Fruit fly (Drosophila melanogaster) whole organism, pupa: ENCODE measurements around the gene Idua.

Experiments
- CG10348 ChIP-seq: fragments of 200-800 bp; sonication (Bioruptor generic); IDR thresholded peaks from 2 replicates; pipeline ENCODE4 v1.3.6; 2022; ENCODE audit warnings: missing biosample characterization, missing genetic modification characterization
- CG12605 ChIP-seq: fragments of 200-800 bp; sonication (Bioruptor generic); IDR thresholded peaks from 2 replicates; pipeline ENCODE4 v1.3.6; 2022; ENCODE audit warnings: missing biosample characterization, missing genetic modification characterization
- CG13204 ChIP-seq: fragments of 200-800 bp; sonication (Bioruptor generic); optimal IDR thresholded peaks from 2 replicates; lab custom pipeline; 2018; ENCODE audit warnings: missing biosample characterization, mild to moderate bottlenecking, missing genetic modification characterization, moderate library complexity
- CG14655 ChIP-seq: fragments of 200-800 bp; sonication (Bioruptor generic); optimal IDR thresholded peaks from 3 replicates; lab custom pipeline; 2017; ENCODE audit warnings: mild to moderate bottlenecking, missing biosample characterization, missing genetic modification reagents, missing genetic modification characterization
- CG15710 ChIP-seq: fragments of 200-800 bp; sonication (Bioruptor generic); optimal IDR thresholded peaks from 2 replicates; lab custom pipeline; 2018; ENCODE audit warnings: missing biosample characterization, mild to moderate bottlenecking, missing genetic modification characterization, moderate library complexity
- CG17806 ChIP-seq: fragments of 200-800 bp; sonication (Bioruptor generic); optimal IDR thresholded peaks from 2 replicates; lab custom pipeline; 2018; ENCODE audit warnings: missing biosample characterization, mild to moderate bottlenecking, missing genetic modification characterization, moderate library complexity
- CG32121 ChIP-seq: fragments of 200-800 bp; sonication (Bioruptor generic); IDR thresholded peaks from 2 replicates; pipeline ENCODE4 v1.3.6; 2022; ENCODE audit warnings: missing biosample characterization, missing genetic modification characterization
- CG34367 ChIP-seq: fragments of 200-800 bp; sonication (Bioruptor generic); optimal IDR thresholded peaks from 2 replicates; lab custom pipeline; 2018; ENCODE audit warnings: missing biosample characterization, mild to moderate bottlenecking, missing genetic modification characterization
- CG4496 ChIP-seq: fragments of 200-800 bp; sonication (Bioruptor generic); IDR thresholded peaks from 3 replicates; pipeline ENCODE4 v1.3.6; 2022; ENCODE audit warnings: missing biosample characterization, missing genetic modification characterization
- CG8159 ChIP-seq: fragments of 200-800 bp; sonication (Bioruptor generic); optimal IDR thresholded peaks from 3 replicates; lab custom pipeline; 2018; ENCODE audit warnings: missing biosample characterization, mild to moderate bottlenecking, missing genetic modification characterization, moderate library complexity
- CG8301 ChIP-seq: fragments of 200-800 bp; sonication (Bioruptor generic); optimal IDR thresholded peaks from 2 replicates; lab custom pipeline; 2018; ENCODE audit warnings: missing biosample characterization, mild to moderate bottlenecking, missing genetic modification characterization
- CG9948 ChIP-seq: fragments of 200-800 bp; sonication (Bioruptor generic); optimal IDR thresholded peaks from 2 replicates; lab custom pipeline; 2018; ENCODE audit warnings: missing biosample characterization, mild to moderate bottlenecking, missing genetic modification characterization, moderate library complexity
- D1 ChIP-seq: fragments of 200-800 bp; sonication (Bioruptor generic); optimal IDR thresholded peaks from 2 replicates; lab custom pipeline; 2018; ENCODE audit warnings: missing biosample characterization, mild to moderate bottlenecking, missing genetic modification characterization, moderate library complexity
- EcR ChIP-seq: fragments of 200-800 bp; sonication (Bioruptor generic); optimal IDR thresholded peaks from 3 replicates; lab custom pipeline; 2019; ENCODE audit warnings: missing biosample characterization, missing genetic modification characterization, mild to moderate bottlenecking, moderate library complexity, missing genetic modification reagents
- Ets98B ChIP-seq: fragments of 200-800 bp; sonication (Bioruptor generic); IDR thresholded peaks from 2 replicates; pipeline ENCODE4 v1.3.6; 2022; ENCODE audit warnings: missing biosample characterization, missing genetic modification characterization
- Pif1A ChIP-seq: fragments of 200-800 bp; sonication (Bioruptor generic); optimal IDR thresholded peaks from 3 replicates; lab custom pipeline; 2016; ENCODE audit warnings: missing biosample characterization, missing genetic modification characterization
- Pif1B ChIP-seq: fragments of 200-800 bp; sonication (Bioruptor generic); optimal IDR thresholded peaks from 3 replicates; lab custom pipeline; 2016; ENCODE audit warnings: missing biosample characterization, missing genetic modification characterization
- Snoo ChIP-seq: fragments of 200-800 bp; sonication (Bioruptor generic); optimal IDR thresholded peaks from 3 replicates; lab custom pipeline; 2017; ENCODE audit warnings: missing biosample characterization, mild to moderate bottlenecking, missing genetic modification characterization, inconsistent platforms
- fd96Ca ChIP-seq: fragments of 200-800 bp; sonication (Bioruptor generic); IDR thresholded peaks from 3 replicates; pipeline ENCODE4 v1.3.6; 2022; ENCODE audit warnings: missing biosample characterization, missing genetic modification characterization
- gl ChIP-seq: fragments of 200-800 bp; sonication (Bioruptor generic); optimal IDR thresholded peaks from 2 replicates; lab custom pipeline; 2018; ENCODE audit warnings: missing biosample characterization, mild to moderate bottlenecking, missing genetic modification characterization
- rn ChIP-seq: fragments of 200-800 bp; sonication (Bioruptor generic); IDR thresholded peaks from 2 replicates; pipeline ENCODE4 v1.3.6; 2022; ENCODE audit warnings: missing biosample characterization, missing genetic modification characterization

Gene Idua

DNA sequence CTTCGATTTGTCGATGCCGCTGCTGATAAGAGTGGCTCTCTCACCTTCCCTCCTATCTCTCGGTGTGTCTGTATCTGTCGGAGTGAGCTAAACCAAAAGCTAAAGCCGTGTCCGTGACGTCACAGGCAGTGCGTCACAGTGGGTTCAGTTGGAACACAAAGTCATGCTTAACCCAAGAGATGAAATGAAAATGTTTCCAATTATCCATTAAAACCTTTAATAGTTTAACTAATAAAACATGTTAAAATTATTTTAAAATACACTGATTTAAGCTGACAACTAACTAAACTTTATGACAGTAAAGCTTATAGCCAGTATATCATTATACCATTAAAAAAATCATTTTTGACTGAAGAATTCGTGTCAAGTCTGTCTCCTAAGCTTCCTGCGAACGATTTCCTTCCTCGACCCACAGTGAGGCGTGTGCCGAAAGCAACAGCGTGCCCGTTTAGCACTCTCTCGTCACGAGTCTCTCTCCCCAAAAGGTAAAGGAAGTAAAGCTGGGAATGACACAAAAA, at the start of gene Idua:
TSS of gene Idua (minus strand) at position 51 of the 518 bp plus-strand sequence.
- TF ChIP-seq EcR (GFP tag; lab: Kevin White, UChicago): no peak
- TF ChIP-seq CG8159 (tag; lab: Kevin White, UChicago): peak; percentile 75
- no peak for TF ChIP-seq D1 (tag; lab: Kevin White, UChicago)
- TF ChIP-seq Pif1A (GFP tag; lab: Kevin White, UChicago): no peak
- peak; percentile 67; the same call in 1 of the 2 replicates for TF ChIP-seq CG32121 (GFP tag; lab: Robert Waterston, UW)
- TF ChIP-seq fd96Ca (GFP tag; lab: Robert Waterston, UW): 0 out of 3 replicates have a peak, but pooled peaks have one; percentile 30
- no peak for TF ChIP-seq CG13204 (GFP tag; lab: Kevin White, UChicago)
- no peak for TF ChIP-seq CG8301 (tag; lab: Kevin White, UChicago)
- TF ChIP-seq rn (GFP tag; lab: Robert Waterston, UW): no peak
- no peak; the same call in 1 of the 2 replicates for TF ChIP-seq Ets98B (GFP tag; lab: Robert Waterston, UW)
- no peak for TF ChIP-seq CG14655 (GFP tag; lab: Kevin White, UChicago)
- TF ChIP-seq CG34367 (tag; lab: Kevin White, UChicago): peak; percentile 63
- 0 out of 3 replicates have a peak, but pooled peaks have one; percentile 29 for TF ChIP-seq CG4496 (GFP tag; lab: Robert Waterston, UW)
- TF ChIP-seq CG12605 (GFP tag; lab: Robert Waterston, UW): no peak; the same call in 1 of the 2 replicates
- peak; percentile 71 for TF ChIP-seq CG9948 (tag; lab: Kevin White, UChicago)
- no peak for TF ChIP-seq Pif1B (GFP tag; lab: Kevin White, UChicago)
- no peak for TF ChIP-seq CG10348 (GFP tag; lab: Robert Waterston, UW)
- peak; percentile 70 for TF ChIP-seq Snoo
- peak; percentile 83 for TF ChIP-seq CG15710 (tag; lab: Kevin White, UChicago)
- TF ChIP-seq CG17806 (tag; lab: Kevin White, UChicago): peak; percentile 55
- peak; percentile 18 for TF ChIP-seq gl

DNA sequence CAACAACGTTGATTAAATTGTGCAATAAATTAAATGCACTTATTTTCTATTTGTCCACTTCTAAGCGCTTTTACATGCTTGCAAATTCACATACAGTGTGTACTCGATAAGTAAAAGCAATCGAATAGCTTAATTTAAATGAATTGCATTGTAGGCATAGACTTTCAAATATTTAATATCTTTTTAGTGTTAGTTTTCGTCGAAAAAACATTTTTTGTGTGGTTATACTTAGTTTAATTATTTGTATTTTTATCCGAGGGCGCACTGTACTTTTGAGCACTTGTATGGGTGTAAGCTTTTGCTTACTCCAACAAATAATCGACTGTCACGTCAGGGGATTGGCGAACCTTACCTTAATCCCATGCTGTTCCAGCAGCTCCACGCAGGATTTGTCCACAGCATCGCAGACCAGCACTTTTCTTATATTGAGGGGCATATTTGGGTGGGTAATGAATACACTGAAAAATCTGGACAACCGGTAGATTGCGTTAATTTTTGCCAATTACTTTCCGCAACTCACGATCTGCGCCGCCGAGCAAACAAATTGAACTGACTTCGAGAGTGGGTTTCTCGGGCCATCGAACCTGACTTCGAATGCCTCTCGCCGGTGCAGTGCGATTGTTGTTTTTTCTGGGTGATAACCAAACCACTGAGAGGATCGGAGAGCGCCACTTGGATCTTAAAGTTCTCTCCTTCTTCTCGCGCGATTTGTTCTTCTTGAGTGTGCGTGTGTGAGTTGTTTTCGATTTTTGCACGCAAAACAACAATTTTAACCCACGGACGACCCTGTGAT, 42.5 kb upstream of the Idua start, which contains the start of gene CG6287:
TSS of gene CG6287 (minus strand) at position 556 of the 793 bp plus-strand sequence.
- TF ChIP-seq CG12605 (GFP tag; lab: Robert Waterston, UW): peak; percentile 87
- TF ChIP-seq CG32121 (GFP tag; lab: Robert Waterston, UW): peak; percentile 97
- TF ChIP-seq CG4496 (GFP tag; lab: Robert Waterston, UW): peak; percentile 98
- peak; percentile 85 for TF ChIP-seq CG34367 (tag; lab: Kevin White, UChicago)
- TF ChIP-seq CG9948 (tag; lab: Kevin White, UChicago): peak; percentile 92
- TF ChIP-seq CG13204 (GFP tag; lab: Kevin White, UChicago): no peak
- peak; percentile 94 for TF ChIP-seq Pif1A (GFP tag; lab: Kevin White, UChicago)
- TF ChIP-seq CG17806 (tag; lab: Kevin White, UChicago): peak; percentile 93
- TF ChIP-seq CG14655 (GFP tag; lab: Kevin White, UChicago): peak; percentile 94
- peak; percentile 71 for TF ChIP-seq gl
- TF ChIP-seq D1 (tag; lab: Kevin White, UChicago): peak; percentile 57
- peak; percentile 94 for TF ChIP-seq rn (GFP tag; lab: Robert Waterston, UW)
- TF ChIP-seq Snoo: peak; percentile 93
- peak; percentile 97 for TF ChIP-seq Ets98B (GFP tag; lab: Robert Waterston, UW)
- TF ChIP-seq CG15710 (tag; lab: Kevin White, UChicago): peak; percentile 90
- TF ChIP-seq CG8301 (tag; lab: Kevin White, UChicago): peak; percentile 95
- TF ChIP-seq EcR (GFP tag; lab: Kevin White, UChicago): peak; percentile 99
- TF ChIP-seq CG10348 (GFP tag; lab: Robert Waterston, UW): peak; percentile 87
- peak; percentile 86 for TF ChIP-seq Pif1B (GFP tag; lab: Kevin White, UChicago)
- peak; percentile 92 for TF ChIP-seq CG8159 (tag; lab: Kevin White, UChicago)
- TF ChIP-seq fd96Ca (GFP tag; lab: Robert Waterston, UW): peak; percentile 81

DNA sequence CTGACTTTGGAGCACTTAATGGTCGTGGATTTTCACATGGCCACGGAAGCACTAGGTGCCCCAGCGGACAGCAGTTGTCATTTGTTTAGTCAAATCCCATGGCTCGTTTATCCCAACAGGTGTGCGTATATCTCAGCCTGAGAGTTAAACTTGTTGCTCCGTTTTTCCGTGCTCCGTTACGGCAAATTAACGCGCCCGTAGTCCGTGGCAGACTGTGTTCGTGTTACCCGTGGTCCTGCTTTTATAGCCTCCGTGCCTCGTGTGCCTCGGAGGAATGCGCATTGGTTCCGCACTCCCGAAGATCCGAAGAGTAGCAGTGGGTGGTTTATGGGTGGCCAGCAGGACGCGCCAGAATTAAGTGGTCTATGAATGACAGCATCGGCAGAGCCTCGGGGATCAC, 36.1 kb upstream of the Idua start, which contains the start of gene Gyc32E:
TSS of gene Gyc32E (minus strand) at position 133 of the 400 bp plus-strand sequence.
- TF ChIP-seq D1 (tag; lab: Kevin White, UChicago): no peak
- no peak for TF ChIP-seq Ets98B (GFP tag; lab: Robert Waterston, UW)
- no peak for TF ChIP-seq CG15710 (tag; lab: Kevin White, UChicago)
- TF ChIP-seq EcR (GFP tag; lab: Kevin White, UChicago): no peak
- TF ChIP-seq CG14655 (GFP tag; lab: Kevin White, UChicago): no peak
- TF ChIP-seq CG8301 (tag; lab: Kevin White, UChicago): no peak
- no peak for TF ChIP-seq CG4496 (GFP tag; lab: Robert Waterston, UW)
- TF ChIP-seq CG17806 (tag; lab: Kevin White, UChicago): no peak
- no peak for TF ChIP-seq gl
- TF ChIP-seq CG10348 (GFP tag; lab: Robert Waterston, UW): no peak
- TF ChIP-seq Pif1B (GFP tag; lab: Kevin White, UChicago): no peak
- no peak for TF ChIP-seq CG12605 (GFP tag; lab: Robert Waterston, UW)
- no peak for TF ChIP-seq rn (GFP tag; lab: Robert Waterston, UW)
- no peak for TF ChIP-seq CG13204 (GFP tag; lab: Kevin White, UChicago)

DNA sequence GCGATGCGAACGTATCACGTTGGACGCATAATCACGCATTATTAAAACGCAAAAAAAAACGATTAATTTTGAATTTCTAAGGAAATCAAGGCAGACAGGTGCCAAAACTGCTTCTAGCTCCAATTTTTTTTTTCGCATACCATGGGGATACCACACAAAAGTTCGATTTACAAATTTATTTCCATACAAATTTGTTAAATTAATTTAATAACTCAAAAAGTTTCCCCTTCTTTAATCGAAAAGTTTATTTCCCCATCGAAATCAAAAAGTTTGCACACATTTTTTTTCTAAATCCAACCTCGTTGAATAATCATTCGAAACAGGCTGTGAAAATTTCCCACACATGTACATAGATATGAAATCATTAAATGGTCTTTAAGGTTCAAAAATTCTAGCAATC, 32.5 kb upstream of the Idua start, which contains the start of gene CG31867:
TSS of gene CG31867 (minus strand) at position 101 of the 400 bp plus-strand sequence.
- TF ChIP-seq CG12605 (GFP tag; lab: Robert Waterston, UW) (no peak), CG32121 (GFP tag; lab: Robert Waterston, UW) (no peak), CG4496 (GFP tag; lab: Robert Waterston, UW) (no peak), CG10348 (GFP tag; lab: Robert Waterston, UW) (no peak), EcR (GFP tag; lab: Kevin White, UChicago) (no peak), CG9948 (tag; lab: Kevin White, UChicago) (no peak), CG34367 (tag; lab: Kevin White, UChicago) (no peak), gl (no peak), Pif1B (GFP tag; lab: Kevin White, UChicago) (no peak), Pif1A (GFP tag; lab: Kevin White, UChicago) (no peak), rn (GFP tag; lab: Robert Waterston, UW) (no peak), CG13204 (GFP tag; lab: Kevin White, UChicago) (no peak)
